Fruit fly (Drosophila melanogaster) whole organism, embryonic: Measurements from ENCODE around the gene CG17154.

Experiments used
- Ada2b ChIP-seq: fragments of 200-800 bp; sonication (Bioruptor generic); IDR thresholded peaks from 2 replicates; pipeline ENCODE4 v1.3.6; 2022; ENCODE audit warnings: missing biosample characterization, missing genetic modification characterization
- Atf-2 ChIP-seq: fragments of 200-800 bp; sonication (Bioruptor generic); optimal IDR thresholded peaks from 2 replicates; lab custom pipeline; 2016; ENCODE audit warnings: missing biosample characterization, missing genetic modification characterization
- CG10321 ChIP-seq: fragments of 200-800 bp; sonication (Bioruptor generic); IDR thresholded peaks from 2 replicates; pipeline ENCODE4 v1.3.6; 2022; ENCODE audit warnings: missing biosample characterization, missing genetic modification characterization
- CG11093 ChIP-seq: fragments of 200-800 bp; sonication (Bioruptor generic); IDR thresholded peaks from 3 replicates; pipeline ENCODE4 v1.3.6; 2022; ENCODE audit warnings: missing biosample characterization, missing genetic modification characterization
- CG13894 ChIP-seq: fragments of 200-800 bp; sonication (Bioruptor generic); optimal IDR thresholded peaks from 3 replicates; lab custom pipeline; 2018; ENCODE audit warnings: missing biosample characterization, mild to moderate bottlenecking, missing genetic modification characterization, moderate library complexity
- CG14050 ChIP-seq: fragments of 200-800 bp; sonication (Bioruptor generic); IDR thresholded peaks from 3 replicates; pipeline ENCODE4 v1.3.6; 2022; ENCODE audit warnings: missing biosample characterization, missing genetic modification characterization
- CG15269 ChIP-seq: fragments of 200-800 bp; sonication (Bioruptor generic); optimal IDR thresholded peaks from 2 replicates; lab custom pipeline; 2018; ENCODE audit warnings: missing biosample characterization, mild to moderate bottlenecking, missing genetic modification characterization, moderate library complexity
- CG15514 ChIP-seq: fragments of 200-800 bp; sonication (Bioruptor generic); optimal IDR thresholded peaks from 3 replicates; lab custom pipeline; 2017; ENCODE audit warnings: missing biosample characterization, missing genetic modification characterization, mild to moderate bottlenecking, moderate library complexity, missing genetic modification reagents
- CG15601 ChIP-seq: fragments of 200-800 bp; sonication (Bioruptor generic); optimal IDR thresholded peaks from 3 replicates; lab custom pipeline; 2019; ENCODE audit warnings: missing biosample characterization, mild to moderate bottlenecking, missing genetic modification characterization, moderate library complexity
- CG1647 ChIP-seq: fragments of 200-800 bp; sonication (Bioruptor generic); optimal IDR thresholded peaks from 3 replicates; lab custom pipeline; 2016; ENCODE audit warnings: missing biosample characterization, missing genetic modification characterization
- CG16863 ChIP-seq: fragments of 200-800 bp; sonication (Bioruptor generic); optimal IDR thresholded peaks from 3 replicates; lab custom pipeline; 2016; ENCODE audit warnings: missing biosample characterization, missing genetic modification characterization
- CG2199 ChIP-seq: fragments of 200-800 bp; sonication (Bioruptor generic); IDR thresholded peaks from 3 replicates; pipeline ENCODE4 v1.3.6; 2022; ENCODE audit warnings: missing biosample characterization, missing genetic modification characterization
- CG2712 ChIP-seq: fragments of 200-800 bp; optimal IDR thresholded peaks from 3 replicates; lab custom pipeline; 2019; ENCODE audit warnings: missing biosample characterization, mild to moderate bottlenecking, missing genetic modification characterization, moderate library complexity
- CG30431 ChIP-seq: fragments of 200-800 bp; sonication (Bioruptor generic); optimal IDR thresholded peaks from 2 replicates; lab custom pipeline; 2017; ENCODE audit warnings: missing biosample characterization, missing genetic modification characterization
- CG32532 ChIP-seq: fragments of 200-800 bp; sonication (Bioruptor generic); IDR thresholded peaks from 2 replicates; pipeline ENCODE4 v1.3.6; 2022; ENCODE audit warnings: missing biosample characterization, missing genetic modification characterization
- CG34376 ChIP-seq: fragments of 200-800 bp; sonication (Bioruptor generic); optimal IDR thresholded peaks from 2 replicates; lab custom pipeline; 2018; ENCODE audit warnings: missing biosample characterization, mild to moderate bottlenecking, missing genetic modification characterization
- CG43689 ChIP-seq: fragments of 200-800 bp; sonication (Bioruptor generic); IDR thresholded peaks from 2 replicates; pipeline ENCODE4 v1.3.6; 2022; ENCODE audit warnings: missing biosample characterization, missing genetic modification characterization
- CG4404 ChIP-seq: fragments of 200-800 bp; sonication (Bioruptor generic); IDR thresholded peaks from 2 replicates; pipeline ENCODE4 v1.3.6; 2022; ENCODE audit warnings: missing biosample characterization, missing genetic modification characterization
- CG5953 ChIP-seq: fragments of 200-800 bp; sonication (Bioruptor generic); IDR thresholded peaks from 2 replicates; pipeline ENCODE4 v1.3.6; 2022; ENCODE audit warnings: missing biosample characterization, missing genetic modification characterization
- CG6175 ChIP-seq: fragments of 200-800 bp; sonication (Bioruptor generic); IDR thresholded peaks from 3 replicates; pipeline ENCODE4 v1.3.6; 2022; ENCODE audit warnings: missing biosample characterization, missing genetic modification characterization
- CG6272 ChIP-seq: fragments of 200-800 bp; sonication (Bioruptor generic); IDR thresholded peaks from 2 replicates; pipeline ENCODE4 v1.3.6; 2022; ENCODE audit warnings: missing biosample characterization, missing genetic modification characterization
- CG6654 ChIP-seq: fragments of 200-800 bp; sonication (Bioruptor generic); optimal IDR thresholded peaks from 2 replicates; lab custom pipeline; 2017; ENCODE audit warnings: missing biosample characterization, mild to moderate bottlenecking, missing genetic modification characterization
- CG6765 ChIP-seq: fragments of 200-800 bp; sonication (Bioruptor generic); optimal IDR thresholded peaks from 3 replicates; lab custom pipeline; 2017; ENCODE audit warnings: missing biosample characterization, mild to moderate bottlenecking, missing genetic modification characterization
- CG7271 ChIP-seq: fragments of 200-800 bp; sonication (Bioruptor generic); optimal IDR thresholded peaks from 2 replicates; lab custom pipeline; 2018; ENCODE audit warnings: missing biosample characterization, mild to moderate bottlenecking, missing genetic modification characterization, moderate library complexity
- Chrac-16 ChIP-seq: fragments of 200-800 bp; sonication (Bioruptor generic); optimal IDR thresholded peaks from 3 replicates; lab custom pipeline; 2016; ENCODE audit warnings: missing biosample characterization, missing genetic modification characterization
- Ets65A ChIP-seq: fragments of 200-800 bp; sonication (Bioruptor generic); peaks from one replicate; lab custom pipeline; 2016; ENCODE audit warnings: missing biosample characterization, missing genetic modification characterization
- Hr39 ChIP-seq: fragments of >200 bp; optimal IDR thresholded peaks from 2 replicates; lab custom pipeline; 2017
- Ptx1 ChIP-seq: fragments of 200-800 bp; sonication (Bioruptor generic); IDR thresholded peaks from 2 replicates; pipeline ENCODE4 v1.3.6; 2022; ENCODE audit warnings: missing biosample characterization, missing genetic modification characterization
- Tbp ChIP-seq: fragments of >200 bp; optimal IDR thresholded peaks from 2 replicates; lab custom pipeline; 2018; ENCODE audit warnings: missing biosample characterization, missing genetic modification characterization
- abd-A ChIP-seq: fragments of 200-800 bp; sonication (Bioruptor generic); optimal IDR thresholded peaks from 3 replicates; lab custom pipeline; 2019; ENCODE audit warnings: missing biosample characterization, mild to moderate bottlenecking, missing genetic modification characterization, moderate library complexity
- btn ChIP-seq: fragments of 200-800 bp; sonication (Bioruptor generic); optimal IDR thresholded peaks from 2 replicates; lab custom pipeline; 2016; ENCODE audit warnings: missing biosample characterization, missing genetic modification characterization
- cwo ChIP-seq: fragments of 200-800 bp; sonication (Bioruptor generic); optimal IDR thresholded peaks from 3 replicates; lab custom pipeline; 2017; ENCODE audit warnings: missing biosample characterization, missing genetic modification characterization, mild to moderate bottlenecking, moderate library complexity, missing genetic modification reagents
- fd96Cb ChIP-seq: fragments of 200-800 bp; sonication (Bioruptor generic); optimal IDR thresholded peaks from 2 replicates; lab custom pipeline; 2018; ENCODE audit warnings: missing biosample characterization, mild to moderate bottlenecking, missing genetic modification characterization, moderate library complexity
- fu2 ChIP-seq: fragments of 200-800 bp; sonication (Bioruptor generic); optimal IDR thresholded peaks from 2 replicates; lab custom pipeline; 2016; ENCODE audit warnings: missing biosample characterization, missing genetic modification characterization
- gsb-n ChIP-seq: fragments of 200-800 bp; sonication (Bioruptor generic); optimal IDR thresholded peaks from 3 replicates; lab custom pipeline; 2018; ENCODE audit warnings: missing biosample characterization, mild to moderate bottlenecking, missing genetic modification characterization
- stwl ChIP-seq: fragments of 200-800 bp; sonication (Bioruptor generic); optimal IDR thresholded peaks from 3 replicates; lab custom pipeline; 2018; ENCODE audit warnings: missing biosample characterization, mild to moderate bottlenecking, missing genetic modification characterization, moderate library complexity
- sug ChIP-seq: fragments of 200-800 bp; optimal IDR thresholded peaks from 2 replicates; lab custom pipeline; 2019; ENCODE audit warnings: missing biosample characterization, mild to moderate bottlenecking, missing genetic modification characterization, moderate library complexity
- tio ChIP-seq: fragments of 200-800 bp; sonication (Bioruptor generic); optimal IDR thresholded peaks from 2 replicates; lab custom pipeline; 2017; ENCODE audit warnings: missing biosample characterization, missing genetic modification characterization, inconsistent platforms
- wek ChIP-seq: fragments of 200-800 bp; sonication (Bioruptor generic); optimal IDR thresholded peaks from 3 replicates; lab custom pipeline; 2018; ENCODE audit warnings: missing biosample characterization, mild to moderate bottlenecking, missing genetic modification characterization, moderate library complexity

Gene CG17154

DNA sequence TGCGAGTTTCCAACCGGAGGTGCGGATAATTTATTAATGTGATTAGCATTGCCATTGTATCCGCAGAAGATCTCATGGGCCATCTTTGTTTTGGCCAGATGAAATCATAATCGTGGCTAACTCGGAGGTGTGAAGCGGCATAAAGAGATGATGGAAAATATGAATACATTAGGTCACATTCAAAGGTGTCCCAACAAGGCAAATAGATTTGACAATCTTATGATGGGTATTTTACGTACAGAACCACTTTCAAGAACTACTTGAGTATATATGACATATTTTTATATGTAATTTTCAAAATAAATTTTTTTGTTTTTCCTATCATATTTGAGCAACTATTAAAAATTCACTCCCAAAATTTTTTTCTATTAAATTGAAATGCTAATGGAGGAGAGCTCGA, at the start of gene CG17154:
TSS of gene CG17154 (plus strand) at position 301 of the 400 bp plus-strand sequence.
- no peak for TF ChIP-seq Ptx1 (GFP tag; lab: Robert Waterston, UW)
- TF ChIP-seq stwl (tag; lab: Kevin White, UChicago), result no peak
- no peak for TF ChIP-seq CG16863 (GFP tag; lab: Kevin White, UChicago)
- TF ChIP-seq CG30431 (GFP tag; lab: Kevin White, UChicago), result no peak
- TF ChIP-seq CG5953 (GFP tag; lab: Robert Waterston, UW), result no peak
- TF ChIP-seq tio, result no peak
- no peak for TF ChIP-seq Atf-2
- no peak for TF ChIP-seq CG15514 (GFP tag; lab: Kevin White, UChicago)
- no peak for TF ChIP-seq CG7271 (tag; lab: Kevin White, UChicago)
- no peak for TF ChIP-seq CG32532 (GFP tag; lab: Robert Waterston, UW)
- no peak for TF ChIP-seq CG10321 (GFP tag; lab: Robert Waterston, UW)
- TF ChIP-seq Hr39 (lab: Kevin White, UChicago), result no peak
- no peak for TF ChIP-seq CG6654
- TF ChIP-seq CG6272 (GFP tag; lab: Robert Waterston, UW), result no peak
- peak; percentile 40 for TF ChIP-seq abd-A (tag; lab: Kevin White, UChicago)
- peak; percentile 17 for TF ChIP-seq CG13894 (tag; lab: Kevin White, UChicago)
- TF ChIP-seq Ets65A (GFP tag; lab: Kevin White, UChicago), result peak; percentile 44
- TF ChIP-seq CG1647, result no peak
- TF ChIP-seq CG4404 (GFP tag; lab: Robert Waterston, UW), result no peak
- TF ChIP-seq Tbp (GFP tag; lab: Kevin White, UChicago), result no peak
- TF ChIP-seq, all 482 proteins: peak for 3

DNA sequence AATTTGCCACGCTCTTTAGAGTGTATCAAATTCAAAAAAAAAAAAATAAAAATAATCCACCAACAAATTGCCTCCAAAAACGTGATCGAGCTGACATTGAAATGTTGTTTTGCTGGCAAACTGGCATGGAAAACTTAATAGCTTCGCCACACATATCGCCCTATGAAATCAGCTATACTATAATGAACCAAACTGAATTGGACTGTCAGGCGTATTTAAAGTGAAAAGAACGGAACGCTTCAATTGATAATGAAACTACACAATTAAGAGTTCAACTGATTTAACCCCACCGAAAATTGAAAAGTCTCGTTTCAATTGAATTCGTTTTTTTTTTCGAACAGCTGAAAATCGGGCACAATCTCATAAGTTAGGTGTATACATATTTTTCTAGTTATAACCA, 49.3 kb upstream of the CG17154 start:
- no peak for TF ChIP-seq CG11093
- 0 out of 3 replicates have a peak, but pooled peaks have one; percentile 46 for TF ChIP-seq CG2199 (GFP tag; lab: Robert Waterston, UW)
- no peak for TF ChIP-seq CG6765 (GFP tag; lab: Kevin White, UChicago)
- TF ChIP-seq Chrac-16 (GFP tag; lab: Kevin White, UChicago), result no peak
- TF ChIP-seq CG15269, result peak; percentile 25
- no peak for TF ChIP-seq btn (GFP tag; lab: Kevin White, UChicago)
- no peak for TF ChIP-seq fu2 (GFP tag; lab: Kevin White, UChicago)
- no peak for TF ChIP-seq CG2712 (tag; lab: Kevin White, UChicago)
- no peak for TF ChIP-seq Ada2b (GFP tag; lab: Robert Waterston, UW)
- no peak for TF ChIP-seq CG14050 (GFP tag; lab: Robert Waterston, UW)
- peak; percentile 55 for TF ChIP-seq sug
- peak; percentile 77 for TF ChIP-seq CG34376
- peak; percentile 64 for TF ChIP-seq CG15601 (tag; lab: Kevin White, UChicago)
- TF ChIP-seq CG13894 (tag; lab: Kevin White, UChicago), result peak; percentile 26
- TF ChIP-seq abd-A (tag; lab: Kevin White, UChicago), result peak; percentile 42
- 0 out of 3 replicates have a peak, but pooled peaks have one; percentile 12 for TF ChIP-seq CG6175 (GFP tag; lab: Robert Waterston, UW)
- TF ChIP-seq CG43689 (GFP tag; lab: Robert Waterston, UW), result no peak
- TF ChIP-seq fd96Cb (tag; lab: Kevin White, UChicago), result no peak
- TF ChIP-seq gsb-n (tag; lab: Kevin White, UChicago), result peak; percentile 23
- peak; percentile 80 for TF ChIP-seq cwo (GFP tag; lab: Kevin White, UChicago)
- TF ChIP-seq wek, result no peak
